Fruit fly (Drosophila melanogaster): Measurements from ENCODE around the gene CG42834.

The CG42834 gene

DNA sequence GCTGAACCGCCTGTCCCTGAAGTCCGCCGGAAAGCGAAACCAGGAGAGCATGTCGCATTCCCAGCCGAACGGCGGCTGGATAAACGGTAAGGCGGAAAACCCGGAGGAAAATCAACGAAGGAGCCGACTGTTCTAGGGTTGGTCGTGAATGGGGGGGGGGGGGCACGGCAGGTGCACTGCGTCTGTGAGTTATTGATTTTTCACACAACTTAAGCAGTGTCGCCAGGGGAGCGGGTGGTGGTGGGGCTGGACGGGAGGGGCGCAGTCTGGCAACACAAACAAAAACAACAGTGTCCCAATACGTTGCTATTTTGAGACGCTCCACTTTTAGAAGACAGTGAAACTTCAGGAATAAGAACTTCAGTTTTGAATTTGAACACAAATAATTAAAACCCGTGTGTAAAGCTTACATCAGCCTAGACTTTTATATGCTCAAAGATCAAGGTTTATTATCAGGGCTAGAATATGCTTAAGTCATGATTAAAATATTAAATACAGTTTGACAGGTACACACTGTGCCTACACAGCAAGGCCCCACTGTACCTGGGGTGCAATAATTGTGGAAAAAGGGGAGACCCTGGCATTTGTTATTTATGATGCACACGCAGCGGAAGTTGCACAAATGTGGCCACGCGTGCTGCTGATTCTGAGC lies 32.3 kb upstream of the CG42834 start (continued):
- no peak for TF ChIP-seq Scr (GFP tag; IDR thresholded peaks at IDR 0.05; ENCODE audit: partially characterized antibody)
- TF ChIP-seq CG14710 (tag; optimal IDR thresholded peaks at IDR 0.05), result peak; percentile 72
- TF ChIP-seq CG14965 (GFP tag; optimal IDR thresholded peaks at IDR 0.05; ENCODE audit: borderline replicate concordance), result no peak
- no peak for TF ChIP-seq pfk (GFP tag; optimal IDR thresholded peaks at IDR 0.05)
- TF ChIP-seq sob (GFP tag; IDR thresholded peaks at IDR 0.05), result peak; percentile 67
- TF ChIP-seq zfh1 (GFP tag; IDR thresholded peaks at IDR 0.05), result peak; percentile 85
- peak; percentile 83 for TF ChIP-seq gem (tag; optimal IDR thresholded peaks at IDR 0.05)
- TF ChIP-seq Hr78 (GFP tag; optimal IDR thresholded peaks at IDR 0.05), result peak in 1 of 2 experiments; percentile 29
- TF ChIP-seq pros (GFP tag; optimal IDR thresholded peaks at IDR 0.05), result no peak
- peak; percentile 61 for TF ChIP-seq salm (tag; optimal IDR thresholded peaks at IDR 0.05)
- no peak for TF ChIP-seq Sry-β (GFP tag; optimal IDR thresholded peaks at IDR 0.05)
- TF ChIP-seq CG6654 (GFP tag; optimal IDR thresholded peaks at IDR 0.05), result peak; percentile 47
- TF ChIP-seq CG7839 (tag; optimal IDR thresholded peaks at IDR 0.05), result peak; percentile 73
- TF ChIP-seq CG6813 (GFP tag; optimal IDR thresholded peaks at IDR 0.05), result peak; percentile 56
- TF ChIP-seq CG15011 (GFP tag; optimal IDR thresholded peaks at IDR 0.05), result no peak
- no peak for TF ChIP-seq CG17568 (GFP tag; optimal IDR thresholded peaks at IDR 0.05)
- peak; percentile 59 for TF ChIP-seq slbo (GFP tag; IDR thresholded peaks at IDR 0.05)
- TF ChIP-seq ems (GFP tag; optimal IDR thresholded peaks at IDR 0.05), result peak; percentile 68
- peak; percentile 42 for TF ChIP-seq CG15696 (tag; optimal IDR thresholded peaks at IDR 0.05)
- peak; percentile 28 for TF ChIP-seq gro (GFP tag; optimal IDR thresholded peaks at IDR 0.05)
- peak; percentile 55; the same call in 1 of the 2 replicates for TF ChIP-seq Gsc (GFP tag; IDR thresholded peaks at IDR 0.05)
- no peak for TF ChIP-seq unc-4 (GFP tag; IDR thresholded peaks at IDR 0.05; ENCODE audit: partially characterized antibody)
- TF ChIP-seq CG9727 (GFP tag; optimal IDR thresholded peaks at IDR 0.05), result peak; percentile 57
- peak; percentile 75 for TF ChIP-seq CG13424 (tag; optimal IDR thresholded peaks at IDR 0.05)
- peak; percentile 97 for TF ChIP-seq crol (GFP tag; IDR thresholded peaks at IDR 0.05)
- TF ChIP-seq E2f2 (GFP tag; IDR thresholded peaks at IDR 0.05), result peak; percentile 39
- no peak for TF ChIP-seq shn (GFP tag; optimal IDR thresholded peaks at IDR 0.05)
- no peak for TF ChIP-seq da (GFP tag; optimal IDR thresholded peaks at IDR 0.05)
- TF ChIP-seq HLH54F (GFP tag; optimal IDR thresholded peaks at IDR 0.05), result peak; percentile 21
- peak; percentile 57 for TF ChIP-seq NfI (GFP tag; optimal IDR thresholded peaks at IDR 0.05)
- TF ChIP-seq Fer2 (tag; optimal IDR thresholded peaks at IDR 0.05), result peak; percentile 42
- peak; percentile 45 for TF ChIP-seq wek (GFP tag; optimal IDR thresholded peaks at IDR 0.05)
- TF ChIP-seq CG33557 (GFP tag; optimal IDR thresholded peaks at IDR 0.05), result peak; percentile 10
- peak; percentile 68 for TF ChIP-seq tgo (GFP tag; IDR thresholded peaks at IDR 0.05)
- no peak for TF ChIP-seq Mad (GFP tag; optimal IDR thresholded peaks at IDR 0.05)
- peak; percentile 75 for TF ChIP-seq lab (GFP tag; optimal IDR thresholded peaks at IDR 0.05)
- TF ChIP-seq zf30C (GFP tag; optimal IDR thresholded peaks at IDR 0.05), result no peak
- TF ChIP-seq Oaz (GFP tag; IDR thresholded peaks at IDR 0.05), result peak; percentile 17; the same call in 1 of the 2 replicates
- peak; percentile 81 for TF ChIP-seq chm (GFP tag; IDR thresholded peaks at IDR 0.05)
- peak; percentile 42 for TF ChIP-seq CG4328 (GFP tag; optimal IDR thresholded peaks at IDR 0.05)
- peak; percentile 71; the same call in 1 of the 2 replicates for TF ChIP-seq E2f1 (GFP tag; IDR thresholded peaks at IDR 0.05)
- peak; percentile 86 for TF ChIP-seq CG17359 (tag; optimal IDR thresholded peaks at IDR 0.05)
- peak; percentile 22 for TF ChIP-seq CG17186 (GFP tag; optimal IDR thresholded peaks at IDR 0.05)
- TF ChIP-seq ap (GFP tag; IDR thresholded peaks at IDR 0.05), result peak; percentile 67
- TF ChIP-seq ase (GFP tag; IDR thresholded peaks at IDR 0.05), result 0 out of 3 replicates have a peak, but pooled peaks have one; percentile 45
- peak; percentile 35; the same call in 2 of the 3 replicates for TF ChIP-seq CG34422 (GFP tag; IDR thresholded peaks at IDR 0.05)
- TF ChIP-seq slp2 (GFP tag; optimal IDR thresholded peaks at IDR 0.05), result peak; percentile 12
- peak; percentile 69 for TF ChIP-seq CG17829 (tag; optimal IDR thresholded peaks at IDR 0.05)
- TF ChIP-seq CG7556 (GFP tag; optimal IDR thresholded peaks at IDR 0.05), result peak; percentile 58
